Fruit fly (Drosophila melanogaster) Kc167 (cell line): Measurements from ENCODE around the gene Grik.

Source experiments
- Myc ChIP-seq: fragments of >200 bp; optimal IDR thresholded peaks from 2 replicates; lab custom pipeline; 2017; ENCODE audit warnings: missing external identifiers
- Sin3A ChIP-seq: fragments of >200 bp; optimal IDR thresholded peaks from 2 replicates; lab custom pipeline; 2018; ENCODE audit warnings: missing external identifiers
- h ChIP-seq: fragments of >200 bp; optimal IDR thresholded peaks from 3 replicates; lab custom pipeline; 2018; ENCODE audit warnings: missing external identifiers
- insv ChIP-seq: fragments of >200 bp; optimal IDR thresholded peaks from 3 replicates; lab custom pipeline; 2018; ENCODE audit warnings: missing external identifiers
- psq ChIP-seq: fragments of >200 bp; optimal IDR thresholded peaks from 2 replicates; lab custom pipeline; 2017; ENCODE audit warnings: missing external identifiers
- ttk ChIP-seq: sonication (Bioruptor generic); optimal IDR thresholded peaks from 2 replicates; lab custom pipeline; 2017; ENCODE audit warnings: missing external identifiers

DNA sequence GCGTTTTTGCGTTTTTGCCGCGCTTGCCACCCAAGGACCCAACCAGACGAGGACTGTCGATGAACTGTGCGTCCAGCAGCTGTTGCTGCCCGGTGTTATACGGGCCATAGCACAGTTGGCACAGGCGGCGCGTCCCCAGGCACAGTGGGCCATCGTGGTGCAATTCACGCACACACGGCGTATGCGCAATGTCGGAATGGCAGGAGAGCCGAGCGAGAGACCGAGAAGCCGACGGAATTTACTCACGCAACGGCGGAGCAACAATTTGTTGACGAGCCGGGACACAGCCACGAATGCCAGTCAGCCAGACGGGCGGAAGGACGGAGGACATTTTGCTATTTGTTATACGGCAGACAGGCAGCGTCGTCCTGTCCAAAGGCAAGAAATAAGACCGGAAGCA lies 43.7 kb downstream of the Grik start, which contains the start of gene CG31191:
- no peak for TF ChIP-seq h
- no peak for TF ChIP-seq insv (lab: Kevin White, UChicago)
- TF ChIP-seq psq (lab: Kevin White, UChicago), result no peak
- no peak for TF ChIP-seq Sin3A (lab: Kevin White, UChicago)
- no peak for TF ChIP-seq Myc (lab: Kevin White, UChicago)
- no peak for TF ChIP-seq ttk (lab: Kevin White, UChicago)
